Worm (Caenorhabditis elegans) whole organism, L3 larva: ENCODE measurements around the gene ser-1.

Experiments
- R02D3.7 ChIP-seq: fragments of 150-350 bp; optimal IDR thresholded peaks from 2 replicates; lab custom pipeline; 2014; ENCODE audit warnings: missing biosample characterization, missing genetic modification characterization
- aly-2 ChIP-seq: fragments of 150-350 bp; optimal IDR thresholded peaks from 2 replicates; lab custom pipeline; 2014; ENCODE audit warnings: missing biosample characterization, missing genetic modification characterization
- ama-1 ChIP-seq: fragments of 150-350 bp; optimal IDR thresholded peaks from 2 replicates; lab custom pipeline; 2018
- ceh-16 ChIP-seq: sonication (generic microtip); optimal IDR thresholded peaks from 2 replicates; lab custom pipeline; 2017; ENCODE audit warnings: missing biosample characterization, missing genetic modification characterization
- ceh-28 ChIP-seq: fragments of 150-350 bp; optimal IDR thresholded peaks from 2 replicates; lab custom pipeline; 2014; ENCODE audit warnings: missing biosample characterization, missing genetic modification reagents, missing genetic modification characterization
- ceh-82 ChIP-seq: fragments of 150-350 bp; optimal IDR thresholded peaks from 2 replicates; lab custom pipeline; 2014; ENCODE audit warnings: missing biosample characterization, missing genetic modification characterization
- ceh-9 ChIP-seq: sonication (generic microtip); optimal IDR thresholded peaks from 2 replicates; lab custom pipeline; 2018; ENCODE audit warnings: missing biosample characterization, missing genetic modification characterization
- daf-12 ChIP-seq: fragments of 150-350 bp; optimal IDR thresholded peaks from 2 replicates; lab custom pipeline; 2014; ENCODE audit warnings: missing biosample characterization, missing genetic modification reagents, missing genetic modification characterization
- egl-27 ChIP-seq: sonication (generic microtip); optimal IDR thresholded peaks from 4 replicates; lab custom pipeline; 2017; ENCODE audit warnings: missing biosample characterization, missing genetic modification reagents, missing genetic modification characterization
- egl-5 ChIP-seq: fragments of 150-350 bp; optimal IDR thresholded peaks from 2 replicates; lab custom pipeline; 2017; ENCODE audit warnings: missing biosample characterization, missing genetic modification reagents, missing genetic modification characterization, inconsistent platforms
- elt-1 ChIP-seq: fragments of 150-350 bp; optimal IDR thresholded peaks from 2 replicates; lab custom pipeline; 2014; ENCODE audit warnings: missing biosample characterization, missing genetic modification characterization
- elt-2 ChIP-seq: sonication (generic microtip); optimal IDR thresholded peaks from 2 replicates; lab custom pipeline; 2016; ENCODE audit warnings: missing genetic modification reagents, mild to moderate bottlenecking, missing genetic modification characterization, missing compliant biosample characterization
- elt-3 ChIP-seq, 3 experiments: fragments of 150-350 bp in 1 of 3; sonication (generic microtip) in 2 of 3; optimal IDR thresholded peaks; 2 replicates in 2 of 3; 4 replicates in 1 of 3; lab custom pipeline; 2014 to 2017; ENCODE audit warnings: missing biosample characterization in 3 of 3, missing genetic modification characterization in 3 of 3
- eor-1 ChIP-seq, 2 experiments: fragments of 150-350 bp; optimal IDR thresholded peaks; 2 replicates each; lab custom pipeline; 2014 to 2018; ENCODE audit warnings: missing biosample characterization in 2 of 2, missing genetic modification characterization in 2 of 2
- fkh-10 ChIP-seq: sonication (generic microtip); optimal IDR thresholded peaks from 2 replicates; lab custom pipeline; 2017; ENCODE audit warnings: missing biosample characterization, missing genetic modification reagents, missing genetic modification characterization
- fkh-2 ChIP-seq: fragments of 150-350 bp; optimal IDR thresholded peaks from 2 replicates; lab custom pipeline; 2014; ENCODE audit warnings: missing biosample characterization, missing genetic modification reagents, missing genetic modification characterization
- fos-1 ChIP-seq: fragments of 150-350 bp; optimal IDR thresholded peaks from 2 replicates; lab custom pipeline; 2014; ENCODE audit warnings: missing biosample characterization, missing genetic modification characterization
- hmg-11 ChIP-seq: sonication (generic microtip); optimal IDR thresholded peaks from 2 replicates; lab custom pipeline; 2016; ENCODE audit warnings: missing genetic modification characterization, missing compliant biosample characterization
- lin-15B ChIP-seq: fragments of 150-350 bp; optimal IDR thresholded peaks from 2 replicates; lab custom pipeline; 2014; ENCODE audit warnings: missing biosample characterization, missing genetic modification characterization
- lin-39 ChIP-seq: fragments of 150-350 bp; optimal IDR thresholded peaks from 2 replicates; lab custom pipeline; 2018; ENCODE audit warnings: missing biosample characterization, missing genetic modification reagents, missing genetic modification characterization
- lsy-12 ChIP-seq: sonication (generic microtip); optimal IDR thresholded peaks from 2 replicates; lab custom pipeline; 2016; ENCODE audit warnings: mild to moderate bottlenecking, missing genetic modification characterization, missing compliant biosample characterization
- mdl-1 ChIP-seq: fragments of 150-350 bp; optimal IDR thresholded peaks from 2 replicates; lab custom pipeline; 2014; ENCODE audit warnings: missing biosample characterization, missing genetic modification characterization
- mml-1 ChIP-seq: fragments of 150-350 bp; sonication (generic microtip); optimal IDR thresholded peaks from 3 replicates; lab custom pipeline; 2014; ENCODE audit warnings: missing biosample characterization, missing genetic modification characterization
- nfya-1 ChIP-seq: sonication (generic microtip); optimal IDR thresholded peaks from 2 replicates; lab custom pipeline; 2017; ENCODE audit warnings: missing genetic modification characterization, mild to moderate bottlenecking, missing compliant biosample characterization, antibody characterized with exemption, moderate library complexity; ENCODE audit not compliant: insufficient read depth
- nhr-11 ChIP-seq: fragments of 150-350 bp; optimal IDR thresholded peaks from 2 replicates; lab custom pipeline; 2014; ENCODE audit warnings: missing biosample characterization, missing genetic modification characterization
- nhr-12 ChIP-seq: fragments of 150-350 bp; optimal IDR thresholded peaks from 2 replicates; lab custom pipeline; 2014; ENCODE audit warnings: missing biosample characterization, missing genetic modification characterization
- nhr-23 ChIP-seq: fragments of 150-350 bp; optimal IDR thresholded peaks from 2 replicates; lab custom pipeline; 2014; ENCODE audit warnings: missing biosample characterization, missing genetic modification reagents, missing genetic modification characterization
- nhr-237 ChIP-seq: fragments of 150-350 bp; optimal IDR thresholded peaks from 2 replicates; lab custom pipeline; 2014; ENCODE audit warnings: missing biosample characterization, missing genetic modification characterization
- nhr-25 ChIP-seq: sonication (generic microtip); optimal IDR thresholded peaks from 2 replicates; lab custom pipeline; 2017; ENCODE audit warnings: missing biosample characterization, missing genetic modification characterization
- nhr-28 ChIP-seq: fragments of 150-350 bp; optimal IDR thresholded peaks from 2 replicates; lab custom pipeline; 2014; ENCODE audit warnings: missing biosample characterization, missing genetic modification characterization
- nhr-43 ChIP-seq: sonication (generic microtip); optimal IDR thresholded peaks from 2 replicates; lab custom pipeline; 2016; ENCODE audit warnings: mild to moderate bottlenecking, missing genetic modification characterization, missing compliant biosample characterization; ENCODE audit not compliant: poor library complexity, severe bottlenecking
- nhr-67 ChIP-seq: fragments of 150-350 bp; optimal IDR thresholded peaks from 2 replicates; lab custom pipeline; 2014; ENCODE audit warnings: missing biosample characterization, missing genetic modification characterization
- nhr-76 ChIP-seq: fragments of 150-350 bp; sonication (generic microtip); optimal IDR thresholded peaks from 5 replicates; lab custom pipeline; 2014; ENCODE audit warnings: missing biosample characterization, missing genetic modification characterization
- nhr-77 ChIP-seq: fragments of 150-350 bp; optimal IDR thresholded peaks from 2 replicates; lab custom pipeline; 2014; ENCODE audit warnings: missing biosample characterization, missing genetic modification characterization
- pha-4 ChIP-seq: fragments of 150-350 bp; optimal IDR thresholded peaks from 2 replicates; lab custom pipeline; 2014; ENCODE audit warnings: missing biosample characterization, missing genetic modification reagents, missing genetic modification characterization
- pqm-1 ChIP-seq: fragments of 150-350 bp; optimal IDR thresholded peaks from 2 replicates; lab custom pipeline; 2017; ENCODE audit warnings: missing biosample characterization, missing genetic modification characterization, inconsistent platforms
- sea-2 ChIP-seq: fragments of 150-350 bp; sonication (generic microtip); optimal IDR thresholded peaks from 4 replicates; lab custom pipeline; 2014; ENCODE audit warnings: missing biosample characterization, missing genetic modification reagents, missing genetic modification characterization
- skn-1 ChIP-seq: fragments of 150-350 bp; optimal IDR thresholded peaks from 2 replicates; lab custom pipeline; 2014; ENCODE audit warnings: missing biosample characterization, missing genetic modification characterization
- snpc-4 ChIP-seq: fragments of 150-350 bp; optimal IDR thresholded peaks from 2 replicates; lab custom pipeline; 2014; ENCODE audit warnings: missing biosample characterization, missing genetic modification characterization
- tbx-2 ChIP-seq: sonication (generic microtip); optimal IDR thresholded peaks from 2 replicates; lab custom pipeline; 2016; ENCODE audit warnings: mild to moderate bottlenecking, missing genetic modification characterization, missing compliant biosample characterization
- unc-62 ChIP-seq: fragments of 150-350 bp; sonication (generic microtip); optimal IDR thresholded peaks from 4 replicates; lab custom pipeline; 2014; ENCODE audit warnings: missing biosample characterization, missing genetic modification reagents, missing genetic modification characterization
- zag-1 ChIP-seq: fragments of 150-350 bp; optimal IDR thresholded peaks from 2 replicates; lab custom pipeline; 2014; ENCODE audit warnings: missing biosample characterization, missing genetic modification characterization
- ztf-11 ChIP-seq: fragments of 150-350 bp; optimal IDR thresholded peaks from 2 replicates; lab custom pipeline; 2014; ENCODE audit warnings: missing biosample characterization, missing genetic modification characterization
- ztf-4 ChIP-seq: fragments of 150-350 bp; optimal IDR thresholded peaks from 2 replicates; lab custom pipeline; 2014; ENCODE audit warnings: missing biosample characterization, missing genetic modification characterization

The ser-1 gene

ce11 chrX:16633052-16633451 is 53.5 kb downstream of the ser-1 start, which contains the start of gene C06G1.1:
Gene C06G1.1 (plus strand): TSS chrX:16633352.
- TF ChIP-seq sea-2: no peak
- TF ChIP-seq nhr-237 (tag; lab: Kevin White, UChicago): no peak
- TF ChIP-seq elt-1 (tag; lab: Kevin White, UChicago): no peak
- TF ChIP-seq ztf-4 (tag; lab: Kevin White, UChicago): no peak
- TF ChIP-seq egl-5 (tag; lab: Kevin White, UChicago): no peak
- TF ChIP-seq nhr-28 (tag; lab: Kevin White, UChicago): no peak
- TF ChIP-seq ama-1 (lab: Kevin White, UChicago): no peak
- TF ChIP-seq zag-1 (tag; lab: Kevin White, UChicago): no peak
- no peak for TF ChIP-seq nhr-11 (tag; lab: Kevin White, UChicago)
- no peak for TF ChIP-seq pha-4 (tag; lab: Kevin White, UChicago)
- no peak for TF ChIP-seq ztf-11 (tag; lab: Kevin White, UChicago)
- no peak for TF ChIP-seq fos-1
- no peak for TF ChIP-seq elt-2 (tag; lab: Kevin White, UChicago)
- no peak for TF ChIP-seq eor-1 (tag; optimal IDR thresholded peaks at IDR 0.05; lab: Kevin White, UChicago)
- TF ChIP-seq ceh-82: no peak
- no peak for TF ChIP-seq lin-15B (tag; lab: Kevin White, UChicago)
- no peak for TF ChIP-seq unc-62
- TF ChIP-seq nhr-77: no peak
- TF ChIP-seq, all 47 proteins: peak for 0

DNA sequence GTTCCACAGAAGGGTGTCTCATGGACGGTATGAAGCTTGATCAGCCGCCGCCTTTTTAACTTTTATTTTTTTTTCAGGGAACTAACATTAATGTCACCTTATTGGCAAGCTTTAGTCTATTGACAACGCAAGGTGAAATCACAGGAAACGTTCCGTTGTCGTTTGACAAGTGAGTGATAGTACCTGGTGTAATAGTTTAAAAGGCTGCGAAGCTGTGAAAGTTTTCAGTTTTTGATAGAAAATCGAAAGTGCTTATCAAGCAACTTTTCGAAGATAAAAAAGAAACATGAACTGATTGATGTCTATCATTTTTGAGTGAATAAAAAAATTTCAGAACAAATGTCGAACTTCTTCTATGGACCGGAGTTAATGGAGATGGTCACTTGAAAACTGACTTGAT is 54.6 kb downstream of the ser-1 start:
- TF ChIP-seq elt-1 (tag; lab: Kevin White, UChicago): no peak
- no peak for TF ChIP-seq fkh-2 (tag; lab: Kevin White, UChicago)
- TF ChIP-seq nhr-23 (tag; lab: Kevin White, UChicago): no peak
- no peak for TF ChIP-seq aly-2 (tag; lab: Kevin White, UChicago)
- no peak for TF ChIP-seq mml-1 (tag; lab: Kevin White, UChicago)
- TF ChIP-seq lin-15B (tag; lab: Kevin White, UChicago): no peak
- no peak for TF ChIP-seq nhr-77
- TF ChIP-seq lsy-12 (tag; lab: Kevin White, UChicago): no peak
- TF ChIP-seq nhr-11 (tag; lab: Kevin White, UChicago): no peak
- TF ChIP-seq nfya-1 (tag; lab: Kevin White, UChicago): no peak
- TF ChIP-seq unc-62: no peak
- no peak for TF ChIP-seq elt-2 (tag; lab: Kevin White, UChicago)
- TF ChIP-seq fos-1: no peak
- TF ChIP-seq ceh-28 (tag; lab: Kevin White, UChicago): no peak
- TF ChIP-seq ceh-82: no peak
- no peak for TF ChIP-seq pqm-1 (tag; lab: Kevin White, UChicago)
- TF ChIP-seq hmg-11 (tag; lab: Kevin White, UChicago): no peak

DNA sequence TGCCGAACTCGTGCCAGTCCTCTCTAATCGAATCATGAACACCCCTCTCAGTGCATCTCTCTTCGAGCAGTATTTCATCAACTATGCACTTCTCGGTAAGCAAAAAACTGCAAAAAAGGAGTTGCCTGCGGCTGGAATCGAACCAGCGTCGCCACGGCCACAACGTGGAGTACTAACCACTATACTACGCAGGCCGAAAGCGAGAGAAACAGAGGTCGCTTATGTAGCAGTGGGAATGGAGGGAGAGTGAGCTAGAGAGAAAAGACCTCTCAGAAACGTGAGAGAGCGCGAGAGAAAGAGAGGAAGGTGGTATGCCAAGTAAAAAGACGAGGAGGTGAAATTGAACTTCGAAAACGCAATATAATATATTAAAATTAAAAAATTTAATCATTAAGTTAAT is 55.2 kb downstream of the ser-1 start:
- TF ChIP-seq nhr-12: no peak
- no peak for TF ChIP-seq ceh-16 (tag; lab: Kevin White, UChicago)
- peak; percentile 78 for TF ChIP-seq nhr-25
- no peak for TF ChIP-seq fkh-10 (GFP tag; lab: Kevin White, UChicago)
- peak; percentile 8 for TF ChIP-seq R02D3.7 (tag; lab: Kevin White, UChicago)
- peak; percentile 60 for TF ChIP-seq nhr-23 (tag; lab: Kevin White, UChicago)
- peak; percentile 29 for TF ChIP-seq egl-27 (tag; lab: Kevin White, UChicago)
- no peak for TF ChIP-seq elt-1 (tag; lab: Kevin White, UChicago)
- peak; percentile 61 for TF ChIP-seq elt-2 (tag; lab: Kevin White, UChicago)
- TF ChIP-seq lin-39 (tag; lab: Kevin White, UChicago): peak; percentile 70
- TF ChIP-seq sea-2: peak; percentile 54
- no peak for TF ChIP-seq zag-1 (tag; lab: Kevin White, UChicago)
- TF ChIP-seq nfya-1 (tag; lab: Kevin White, UChicago): peak; percentile 66
- TF ChIP-seq ceh-28 (tag; lab: Kevin White, UChicago): peak; percentile 36
- no peak for TF ChIP-seq nhr-67
- TF ChIP-seq lin-15B (tag; lab: Kevin White, UChicago): peak; percentile 12
- peak; percentile 38 for TF ChIP-seq nhr-11 (tag; lab: Kevin White, UChicago)
- peak; percentile 78 for TF ChIP-seq lsy-12 (tag; lab: Kevin White, UChicago)
- no peak for TF ChIP-seq fkh-2 (tag; lab: Kevin White, UChicago)
- TF ChIP-seq ceh-9: no peak
- no peak for TF ChIP-seq nhr-77
- TF ChIP-seq pqm-1 (tag; lab: Kevin White, UChicago): peak; percentile 61
- TF ChIP-seq tbx-2 (tag; lab: Kevin White, UChicago): peak; percentile 67
- TF ChIP-seq unc-62: no peak
- peak; percentile 25 for TF ChIP-seq mml-1 (tag; lab: Kevin White, UChicago)
- TF ChIP-seq mdl-1 (tag; lab: Kevin White, UChicago): peak; percentile 25
- TF ChIP-seq hmg-11 (tag; lab: Kevin White, UChicago): peak; percentile 80
- peak; percentile 54 for TF ChIP-seq ceh-82
- no peak for TF ChIP-seq ztf-4 (tag; lab: Kevin White, UChicago)
- TF ChIP-seq fos-1: no peak
- no peak for TF ChIP-seq ztf-11 (tag; lab: Kevin White, UChicago)
- peak in 1 of 3 experiments; percentile 54 for TF ChIP-seq elt-3 (tag; optimal IDR thresholded peaks at IDR 0.05; lab: Kevin White, UChicago)
- no peak for TF ChIP-seq daf-12 (tag; lab: Kevin White, UChicago)
- no peak for TF ChIP-seq nhr-76 (tag; lab: Kevin White, UChicago)
- TF ChIP-seq nhr-43 (tag; lab: Kevin White, UChicago): peak; percentile 52
- no peak for TF ChIP-seq nhr-237 (tag; lab: Kevin White, UChicago)
- peak; percentile 84 for TF ChIP-seq pha-4 (tag; lab: Kevin White, UChicago)
- peak; percentile 21 for TF ChIP-seq ama-1 (lab: Kevin White, UChicago)
- TF ChIP-seq skn-1 (tag; lab: Kevin White, UChicago): peak; percentile 68
- TF ChIP-seq egl-5 (tag; lab: Kevin White, UChicago): peak; percentile 72
- TF ChIP-seq snpc-4 (tag; lab: Kevin White, UChicago): peak; percentile 41
- TF ChIP-seq eor-1 (tag; optimal IDR thresholded peaks at IDR 0.05; lab: Kevin White, UChicago): no peak
